Fruit fly (Drosophila melanogaster) whole organism, adult: Measurements from ENCODE around the gene CG43332.

Experiments used
- CG11617 ChIP-seq: fragments of 200-800 bp; sonication (Bioruptor generic); optimal IDR thresholded peaks from 2 replicates; lab custom pipeline; 2017; ENCODE audit warnings: mild to moderate bottlenecking, missing biosample characterization, missing genetic modification reagents, missing genetic modification characterization
- CG14711 ChIP-seq: fragments of 200-800 bp; sonication (Bioruptor generic); optimal IDR thresholded peaks from 2 replicates; lab custom pipeline; 2018; ENCODE audit warnings: missing biosample characterization, mild to moderate bottlenecking, missing genetic modification characterization, moderate library complexity
- CG1620 ChIP-seq: fragments of 200-800 bp; sonication (Bioruptor generic); optimal IDR thresholded peaks from 2 replicates; lab custom pipeline; 2016; ENCODE audit warnings: missing biosample characterization, missing genetic modification characterization
- CG33017 ChIP-seq: fragments of 200-800 bp; sonication (Bioruptor generic); optimal IDR thresholded peaks from 2 replicates; lab custom pipeline; 2018; ENCODE audit warnings: missing biosample characterization, mild to moderate bottlenecking, missing genetic modification characterization, moderate library complexity
- CG5204 ChIP-seq: fragments of 200-800 bp; sonication (Bioruptor generic); optimal IDR thresholded peaks from 2 replicates; lab custom pipeline; 2016; ENCODE audit warnings: missing biosample characterization, missing genetic modification characterization
- Crg-1 ChIP-seq: fragments of 200-800 bp; sonication (Bioruptor generic); optimal IDR thresholded peaks from 2 replicates; lab custom pipeline; 2016; ENCODE audit warnings: missing biosample characterization, missing genetic modification characterization
- Hr96 ChIP-seq: fragments of 200-800 bp; sonication (Bioruptor generic); optimal IDR thresholded peaks from 2 replicates; lab custom pipeline; 2016; ENCODE audit warnings: missing biosample characterization, missing genetic modification characterization
- bab1 ChIP-seq: fragments of 200-800 bp; sonication (Bioruptor generic); optimal IDR thresholded peaks from 3 replicates; lab custom pipeline; 2019; ENCODE audit warnings: missing biosample characterization, mild to moderate bottlenecking, missing genetic modification characterization, moderate library complexity
- ovo ChIP-seq: fragments of 200-800 bp; sonication (Bioruptor generic); optimal IDR thresholded peaks from 2 replicates; lab custom pipeline; 2016; ENCODE audit warnings: missing biosample characterization, missing genetic modification characterization
- pad ChIP-seq: fragments of 200-800 bp; sonication (Bioruptor generic); optimal IDR thresholded peaks from 3 replicates; lab custom pipeline; 2017; ENCODE audit warnings: missing biosample characterization, missing genetic modification characterization, mild to moderate bottlenecking, moderate library complexity, missing genetic modification reagents

DNA sequence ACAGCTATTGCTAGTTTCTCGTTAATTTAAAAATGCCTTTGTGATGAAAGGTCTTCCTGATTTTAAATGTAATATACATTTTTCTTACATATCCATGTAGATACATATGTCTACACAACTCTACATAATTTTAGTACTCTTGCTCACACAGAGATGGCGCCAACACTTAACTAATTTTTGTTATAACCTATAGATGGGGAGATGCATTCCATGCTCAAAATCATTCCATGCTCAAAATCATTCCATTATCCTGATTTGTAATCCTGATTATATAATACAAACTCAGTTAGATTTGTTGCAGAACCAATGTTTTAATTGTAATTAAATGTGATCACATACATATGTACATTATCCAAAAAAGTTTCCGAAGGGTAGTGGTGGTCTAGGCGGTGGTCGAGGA is 2.1 kb downstream of the CG43332 start:
- TF ChIP-seq pad (GFP tag; lab: Kevin White, UChicago) = no peak
- no peak for TF ChIP-seq CG11617 (GFP tag; lab: Kevin White, UChicago)
- TF ChIP-seq CG33017 = no peak
- no peak for TF ChIP-seq ovo (GFP tag; lab: Kevin White, UChicago)
- TF ChIP-seq bab1 (GFP tag; lab: Kevin White, UChicago) = no peak
- TF ChIP-seq CG1620 (GFP tag; lab: Kevin White, UChicago) = no peak
- no peak for TF ChIP-seq Hr96 (GFP tag; lab: Kevin White, UChicago)
- no peak for TF ChIP-seq CG14711 (tag; lab: Kevin White, UChicago)
- TF ChIP-seq CG5204 (GFP tag; lab: Kevin White, UChicago) = no peak
- TF ChIP-seq Crg-1 (GFP tag; lab: Kevin White, UChicago) = no peak
